Fruit fly (Drosophila melanogaster) S2 (cell line): ENCODE data around the gene CG33639.
A peak's percentile ranks its signal among the peaks of the same experiment; 100 is the strongest.

Experiments
- CG8478 ChIP-seq: fragments of >200 bp; optimal IDR thresholded peaks from 2 replicates; lab custom pipeline; 2018
- CTCF ChIP-seq, 2 experiments: fragments of >200 bp; optimal IDR thresholded peaks; 2 replicates each; lab custom pipeline; 2018

Gene CG33639

DNA sequence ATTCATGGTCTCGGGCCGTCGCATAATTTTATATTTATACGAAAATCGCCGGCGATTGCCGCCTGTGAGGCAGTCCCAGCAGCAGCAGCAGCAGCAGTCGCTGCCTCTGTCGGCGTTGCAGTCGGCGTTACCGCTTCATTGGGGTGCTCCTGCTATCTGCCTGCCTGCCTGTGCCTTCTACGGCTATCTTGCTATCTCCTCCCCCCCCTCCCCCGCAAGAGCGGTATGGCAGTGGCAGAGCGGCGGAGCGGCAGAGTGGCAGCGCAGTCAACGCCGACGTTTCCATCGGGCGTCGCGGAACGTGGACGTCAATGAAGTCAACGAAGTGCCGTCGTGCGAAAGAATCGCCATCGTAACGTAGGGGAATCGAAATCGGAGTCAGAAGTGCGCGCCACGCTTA is 19.3 kb upstream of the CG33639 start:
- TF ChIP-seq CG8478 (lab: Kevin White, UChicago): no peak
- no peak for TF ChIP-seq CTCF (optimal IDR thresholded peaks at IDR 0.05; lab: Kevin White, UChicago)

DNA sequence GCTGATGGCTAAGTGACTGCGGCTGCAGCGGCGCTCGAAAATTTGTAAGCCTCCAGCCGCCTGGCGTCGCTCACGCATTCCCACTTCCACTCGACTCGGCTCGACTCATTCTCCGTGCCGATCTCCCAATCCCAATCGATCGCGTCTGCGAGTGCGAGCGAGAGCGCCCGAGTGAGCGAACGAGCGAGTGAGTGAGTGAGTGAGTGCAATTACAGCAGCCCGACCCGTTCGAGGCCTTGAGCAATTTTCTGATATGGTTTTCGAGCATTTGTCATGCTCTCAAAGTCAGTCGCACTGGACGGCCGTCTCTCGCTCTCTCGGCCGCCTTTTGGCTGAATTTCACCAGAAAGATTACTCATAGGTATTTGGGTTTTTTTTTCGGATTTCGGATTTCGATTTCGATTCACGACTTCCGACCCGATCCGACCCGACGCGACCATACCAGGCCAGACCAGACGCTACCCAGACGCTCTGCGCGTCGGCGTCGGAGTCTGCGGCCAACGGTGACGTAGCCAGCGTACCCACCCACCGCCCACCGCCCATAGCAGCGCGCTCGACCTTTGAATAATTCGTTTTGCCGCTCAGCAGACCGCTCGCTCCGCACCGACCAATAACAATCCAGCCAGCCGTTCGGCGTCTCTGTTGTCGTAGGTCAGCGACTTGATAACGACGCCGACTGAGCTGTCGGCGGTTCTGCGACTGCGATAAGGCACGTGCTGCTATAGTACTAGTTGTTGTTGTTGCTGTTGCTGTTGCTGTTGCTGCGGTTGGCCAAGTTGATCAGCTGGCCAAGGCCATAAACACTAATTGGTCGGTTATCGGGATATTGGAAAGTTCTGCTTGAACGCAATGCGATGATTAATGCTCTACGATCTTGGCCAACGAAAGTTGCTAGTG is 17.7 kb upstream of the CG33639 start:
- no peak for TF ChIP-seq CTCF (optimal IDR thresholded peaks at IDR 0.05; lab: Kevin White, UChicago)
- TF ChIP-seq CG8478 (lab: Kevin White, UChicago): no peak

DNA sequence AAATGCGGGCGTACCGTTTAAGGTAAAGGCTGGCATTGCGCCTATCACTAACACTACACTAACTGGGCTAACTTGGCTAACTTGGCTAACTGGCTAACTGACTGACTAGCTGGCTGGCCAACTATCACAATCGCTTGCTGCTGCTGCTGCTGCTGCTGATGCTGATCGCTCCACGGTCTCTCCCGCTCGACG is 17.2 kb upstream of the CG33639 start, which contains the start of gene upd2:
TSS of gene upd2 (minus strand) at position 101 of the 192 bp plus-strand sequence.
- TF ChIP-seq CG8478 (lab: Kevin White, UChicago): no peak
- TF ChIP-seq CTCF (optimal IDR thresholded peaks at IDR 0.05; lab: Kevin White, UChicago): no peak

DNA sequence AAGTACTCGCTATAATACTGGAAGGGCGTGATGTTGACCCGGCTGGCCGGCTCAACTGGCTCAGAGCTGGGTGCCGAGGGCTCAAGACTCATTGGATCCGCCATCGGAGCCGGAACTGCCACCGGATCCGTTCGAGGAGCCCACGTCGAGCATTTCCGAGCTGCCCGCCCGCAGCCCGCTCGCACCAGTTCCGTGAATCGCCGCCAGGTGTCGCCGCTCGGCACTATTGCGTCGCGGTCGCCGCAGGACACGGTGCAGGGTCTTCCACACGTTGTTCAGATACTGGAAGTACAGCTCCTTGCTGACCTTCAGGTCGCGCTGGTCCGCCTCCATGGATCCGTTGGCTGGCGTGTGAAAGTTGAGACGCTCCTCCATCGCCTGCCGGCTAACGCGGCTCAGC is 15.4 kb upstream of the CG33639 start:
- TF ChIP-seq CG8478 (lab: Kevin White, UChicago) (no peak), CTCF (optimal IDR thresholded peaks at IDR 0.05; lab: Kevin White, UChicago) (peak; percentile 81 to 87)

DNA sequence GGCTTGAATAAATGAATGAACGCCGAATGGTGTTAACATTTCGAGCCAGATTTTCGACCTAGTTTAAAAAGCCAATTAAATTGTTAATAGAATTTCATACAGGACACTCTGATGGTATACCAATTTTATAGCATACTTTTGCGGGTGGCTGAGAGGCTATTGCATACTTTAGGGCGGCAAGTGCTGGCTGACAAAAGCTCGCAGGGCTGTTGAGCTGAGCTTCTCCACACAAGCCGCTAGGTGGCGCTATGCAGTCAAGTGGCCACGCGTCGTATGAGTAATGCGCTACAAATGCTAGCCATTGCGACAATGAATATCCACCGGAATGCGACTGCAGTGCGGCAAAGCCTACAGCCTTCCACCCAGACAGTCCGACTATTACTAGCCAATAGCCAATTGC is 13.4 kb upstream of the CG33639 start:
- TF ChIP-seq CTCF (optimal IDR thresholded peaks at IDR 0.05; lab: Kevin White, UChicago) (peak; percentile 94 to 97), CG8478 (lab: Kevin White, UChicago) (no peak)

DNA sequence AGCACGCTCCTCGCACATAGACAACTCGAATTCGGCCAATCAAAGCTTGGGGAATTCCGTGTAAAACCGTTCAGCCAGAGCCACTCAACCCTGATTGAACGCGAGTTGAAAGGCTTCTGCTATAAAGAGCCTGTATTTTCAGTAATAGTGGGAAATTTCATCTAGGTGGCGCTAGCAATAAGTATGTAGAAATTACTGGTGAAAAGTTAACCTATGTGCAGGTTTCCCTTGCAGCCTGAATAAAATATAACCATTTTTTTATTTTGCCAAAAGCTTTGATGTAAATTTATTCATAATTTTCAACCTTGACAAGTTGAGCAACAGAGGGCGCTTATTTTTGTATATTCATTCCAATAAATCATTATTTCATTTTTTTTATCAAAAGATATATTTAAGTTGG is 12.6 kb upstream of the CG33639 start:
- TF ChIP-seq CG8478 (lab: Kevin White, UChicago) (no peak), CTCF (optimal IDR thresholded peaks at IDR 0.05; lab: Kevin White, UChicago) (peak; percentile 55 to 75)

DNA sequence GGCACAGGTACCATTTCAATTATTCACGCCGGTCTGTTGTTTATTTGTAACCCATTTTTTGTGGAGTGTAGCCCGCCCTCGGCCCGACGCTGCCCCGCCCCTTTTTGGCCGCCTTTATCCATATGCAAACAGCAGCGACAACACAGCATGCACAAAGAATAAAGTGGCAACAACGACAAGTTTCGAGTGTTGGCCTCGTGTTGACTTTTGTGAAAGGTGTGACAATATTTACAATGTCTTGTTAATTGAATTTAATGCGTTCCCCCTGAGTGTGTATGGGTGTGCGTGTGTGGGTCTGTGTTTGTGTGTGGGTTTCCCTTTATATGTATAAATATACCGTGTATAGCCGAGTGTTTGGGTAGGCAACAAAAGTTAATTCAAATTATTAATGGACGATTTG is 12.0 kb upstream of the CG33639 start:
- TF ChIP-seq CG8478 (lab: Kevin White, UChicago): no peak

DNA sequence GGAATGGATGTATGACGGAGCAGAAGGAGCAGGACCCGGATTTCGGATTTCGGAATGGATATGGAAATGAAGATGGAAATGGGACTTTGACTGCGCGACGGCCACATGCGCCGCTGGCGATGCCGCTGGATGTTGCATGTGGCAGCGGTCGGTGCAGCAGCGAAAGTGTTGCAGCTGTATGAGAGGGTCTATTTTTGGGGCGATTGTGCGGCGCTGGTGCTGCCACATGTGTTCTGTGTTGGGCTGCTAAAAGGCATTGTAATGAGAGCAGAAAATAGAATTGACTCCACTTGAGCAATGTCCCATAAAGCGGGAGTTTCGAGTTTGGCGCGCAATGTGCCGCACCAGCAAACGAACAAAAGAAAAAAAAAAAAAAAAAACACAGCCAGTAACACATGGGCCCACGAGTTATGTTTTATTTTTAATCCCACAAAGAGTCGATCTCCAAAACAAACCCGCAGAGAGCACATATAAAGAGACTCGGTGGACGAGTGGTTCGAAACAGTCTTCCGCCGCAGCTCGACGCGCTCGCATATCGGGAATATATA is 16.9 kb downstream of the CG33639 start, which contains the start of gene Him:
TSS of gene Him (plus strand) at position 498 of the 548 bp plus-strand sequence.
- TF ChIP-seq CTCF (optimal IDR thresholded peaks at IDR 0.05; lab: Kevin White, UChicago) (no peak), CG8478 (lab: Kevin White, UChicago) (no peak)

DNA sequence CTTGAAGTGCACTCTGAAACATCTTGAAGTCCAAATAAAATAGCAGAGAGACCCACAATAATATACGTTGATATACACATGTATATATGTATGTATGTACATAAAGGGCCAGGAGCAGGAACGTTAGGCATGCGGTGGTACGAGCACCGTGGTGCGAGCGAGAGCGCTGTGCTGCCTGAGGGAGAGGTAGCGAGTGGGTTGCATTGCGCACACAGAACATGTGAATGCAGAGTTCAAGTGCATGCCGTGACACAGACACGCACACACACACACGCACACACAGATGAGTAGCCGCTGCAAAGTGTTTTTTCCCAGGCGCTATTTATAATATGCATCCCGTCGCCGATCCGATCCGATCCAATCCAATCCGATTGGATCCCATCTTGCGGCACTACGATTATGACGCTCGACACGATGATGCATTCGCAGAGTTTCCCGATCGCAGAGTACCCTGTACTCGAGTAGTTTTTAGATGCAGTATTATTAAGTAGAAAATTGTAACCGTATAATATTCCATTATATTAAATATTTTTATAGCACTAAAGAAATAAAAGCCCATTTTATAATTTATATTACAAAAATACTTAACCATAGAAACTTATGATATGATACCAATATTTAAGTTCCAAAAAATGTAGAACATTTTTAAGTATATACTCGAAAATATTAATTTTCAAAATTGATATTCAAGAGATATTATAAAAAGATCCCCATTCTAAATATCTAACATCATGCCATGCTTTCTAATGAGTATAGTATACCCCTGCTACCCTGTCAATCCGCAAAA is 17.6 kb downstream of the CG33639 start:
- TF ChIP-seq CG8478 (lab: Kevin White, UChicago) (no peak), CTCF (optimal IDR thresholded peaks at IDR 0.05; lab: Kevin White, UChicago) (no peak)

DNA sequence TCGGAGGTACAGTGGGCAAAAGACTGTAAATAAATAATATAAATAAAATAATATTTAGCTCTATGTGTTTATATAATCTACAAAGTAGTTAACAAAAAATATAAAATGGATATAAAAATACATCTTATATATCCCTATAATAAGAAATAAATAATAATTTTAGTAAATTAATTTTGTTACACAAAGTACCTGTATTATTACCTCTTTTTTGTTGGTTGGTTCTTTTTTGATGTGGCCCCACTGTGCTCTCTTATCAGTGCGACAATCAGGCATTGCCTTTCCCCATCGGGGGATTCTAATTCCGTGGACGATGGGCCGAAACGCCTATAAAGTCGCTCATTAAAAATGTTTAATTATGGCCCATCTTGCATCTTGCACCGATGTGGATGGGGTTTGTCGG is 18.3 kb downstream of the CG33639 start:
- no peak for TF ChIP-seq CTCF (optimal IDR thresholded peaks at IDR 0.05; lab: Kevin White, UChicago)
- TF ChIP-seq CG8478 (lab: Kevin White, UChicago): no peak

DNA sequence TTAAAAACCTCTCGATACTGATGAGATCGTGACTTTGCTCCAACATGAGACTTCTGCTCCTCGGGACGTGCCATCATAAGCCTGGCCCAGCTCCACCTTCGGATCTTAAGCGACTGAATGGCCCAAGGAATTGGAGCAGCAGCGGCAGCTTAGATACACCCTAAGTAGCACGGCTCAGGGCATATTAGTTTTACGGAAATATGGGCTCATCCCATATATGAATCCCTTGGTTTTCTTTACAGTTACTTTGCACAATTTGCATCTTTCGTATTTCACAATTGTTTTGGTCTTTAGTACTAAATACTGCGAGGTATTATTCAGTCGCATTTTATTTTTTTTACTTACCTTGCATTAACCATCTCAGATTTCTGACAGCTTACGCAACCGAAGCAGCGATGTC is 20.8 kb downstream of the CG33639 start, which contains the start of gene Hesr:
TSS of gene Hesr (minus strand) at position 101 of the 400 bp plus-strand sequence.
- TF ChIP-seq CTCF (optimal IDR thresholded peaks at IDR 0.05; lab: Kevin White, UChicago) (no peak), CG8478 (lab: Kevin White, UChicago) (no peak)

DNA sequence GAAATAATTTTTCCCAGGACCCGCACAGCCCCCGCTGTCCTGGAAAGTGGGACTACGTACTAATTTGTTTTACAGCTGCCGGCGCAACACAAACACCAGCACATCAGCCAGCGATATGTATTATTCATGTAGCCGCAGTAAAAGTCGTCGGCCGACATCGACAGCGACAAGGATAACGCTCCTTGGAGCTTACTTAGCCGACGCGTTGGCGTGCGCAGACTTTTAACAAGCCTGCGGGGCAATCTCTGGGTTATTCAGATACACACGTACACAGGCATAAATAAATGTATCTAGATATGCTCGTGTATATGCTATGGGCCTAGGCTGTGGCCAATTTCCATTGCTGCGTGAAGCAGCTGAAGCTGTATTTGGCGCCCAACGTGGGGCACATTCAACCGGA is 28.2 kb downstream of the CG33639 start:
- no peak for TF ChIP-seq CG8478 (lab: Kevin White, UChicago)
- no peak for TF ChIP-seq CTCF (optimal IDR thresholded peaks at IDR 0.05; lab: Kevin White, UChicago)

DNA sequence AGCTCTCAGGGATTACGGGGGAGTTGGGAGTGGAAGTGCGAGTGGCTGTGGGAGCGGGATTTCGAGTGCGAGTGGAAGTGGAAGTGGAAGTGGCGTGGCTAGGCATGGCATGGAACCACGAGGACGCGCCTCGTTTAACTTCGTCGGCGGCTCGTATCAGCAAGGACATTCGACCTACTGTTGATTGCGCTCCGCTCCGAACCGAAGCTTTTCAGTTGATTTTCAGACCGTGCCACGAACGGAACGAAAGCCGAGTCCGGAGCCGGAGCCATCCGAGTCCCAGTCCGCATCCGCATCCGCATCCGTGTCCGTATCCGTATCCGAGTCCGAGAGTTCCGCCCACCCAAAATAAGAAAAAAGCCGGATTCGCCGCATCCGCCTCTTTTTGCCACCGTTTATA is 39.9 kb downstream of the CG33639 start:
- no peak for TF ChIP-seq CTCF (optimal IDR thresholded peaks at IDR 0.05; lab: Kevin White, UChicago)
- no peak for TF ChIP-seq CG8478 (lab: Kevin White, UChicago)

DNA sequence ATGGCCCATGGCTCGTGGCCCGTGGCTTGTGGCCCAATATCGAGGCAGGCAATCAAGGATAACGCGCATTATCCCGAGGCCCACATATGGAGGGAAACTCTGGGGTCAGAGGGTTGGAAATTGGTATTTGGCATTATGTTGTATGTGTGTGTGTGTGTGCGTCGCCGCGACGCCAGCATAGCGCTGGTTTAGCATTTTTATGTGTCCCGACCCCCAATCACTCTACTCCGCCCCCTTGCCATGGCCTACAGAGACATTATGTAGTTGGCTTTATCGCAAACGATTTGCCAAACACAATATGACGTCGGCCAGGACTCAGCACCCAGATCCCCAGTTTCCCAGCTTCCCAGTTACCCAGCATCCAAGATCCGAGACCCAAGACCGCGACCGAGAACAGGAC is 44.7 kb downstream of the CG33639 start:
- TF ChIP-seq CTCF (optimal IDR thresholded peaks at IDR 0.05; lab: Kevin White, UChicago): no peak
- no peak for TF ChIP-seq CG8478 (lab: Kevin White, UChicago)

DNA sequence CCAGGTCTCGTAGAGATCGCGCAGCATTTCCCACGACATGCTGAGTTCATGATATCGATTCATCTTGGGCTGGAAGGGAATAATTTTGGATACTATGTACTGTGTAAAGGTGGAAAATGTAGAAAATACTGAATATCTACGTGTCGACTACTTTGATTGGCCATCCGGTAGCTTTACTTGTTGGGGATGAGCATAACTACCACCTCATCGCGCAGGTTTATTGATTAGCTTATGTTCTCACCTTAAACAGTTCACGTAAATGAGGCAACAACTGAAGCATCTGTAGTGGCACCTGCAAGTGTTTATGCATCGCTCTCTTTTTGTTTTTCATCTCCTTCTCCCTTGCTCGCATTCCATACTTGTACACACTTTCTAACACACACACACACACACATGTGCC is 46.5 kb downstream of the CG33639 start, which contains the start of gene Andorra:
TSS of gene Andorra (minus strand) at position 101 of the 400 bp plus-strand sequence.
- TF ChIP-seq CG8478 (lab: Kevin White, UChicago): no peak
